Fruit fly (Drosophila melanogaster): Measurements from ENCODE around the gene AdamTS-B.
A peak's percentile ranks its signal among the peaks of the same experiment; 100 is the strongest.

Gene AdamTS-B

dm6 chrX:5746864-5747861 is 48.8 kb downstream of the AdamTS-B start, which contains the start of the genes IntS6 and Rtel1 (continued):
- TF ChIP-seq CoRest (tag; optimal IDR thresholded peaks at IDR 0.05): peak; percentile 94
- TF ChIP-seq Stat92E (GFP tag; optimal IDR thresholded peaks at IDR 0.05): peak in 1 of 3 experiments; percentile 38
- TF ChIP-seq Dll (GFP tag; IDR thresholded peaks at IDR 0.05; ENCODE audit: partially characterized antibody): 0 out of 4 replicates have a peak, but pooled peaks have one; percentile 24
- peak; percentile 66 for TF ChIP-seq Asciz (GFP tag; optimal IDR thresholded peaks at IDR 0.05)
- TF ChIP-seq CG4360 (GFP tag; IDR thresholded peaks at IDR 0.05): peak; percentile 74
- TF ChIP-seq CG1647 (GFP tag; optimal IDR thresholded peaks at IDR 0.05): peak; percentile 84
- TF ChIP-seq gce (GFP tag; IDR thresholded peaks at IDR 0.05): peak; percentile 76; the same call in 1 of the 3 replicates
- peak; percentile 52 for TF ChIP-seq CG2116 (GFP tag; optimal IDR thresholded peaks at IDR 0.05)
- TF ChIP-seq klu (GFP tag; IDR thresholded peaks at IDR 0.05): peak; percentile 86
- peak; percentile 72 for TF ChIP-seq danr (GFP tag; IDR thresholded peaks at IDR 0.05)
- peak; percentile 82 for TF ChIP-seq CG11247 (GFP tag; IDR thresholded peaks at IDR 0.05)
- peak; percentile 51 for TF ChIP-seq trh (GFP tag; optimal IDR thresholded peaks at IDR 0.05)
- TF ChIP-seq lola (GFP tag; optimal IDR thresholded peaks at IDR 0.05): peak in 1 of 3 experiments; percentile 82
- TF ChIP-seq CG10565 (GFP tag; optimal IDR thresholded peaks at IDR 0.05): peak; percentile 25
- TF ChIP-seq E2f1 (GFP tag; IDR thresholded peaks at IDR 0.05): peak; percentile 91
- peak; percentile 94 for TF ChIP-seq CG2678 (tag; optimal IDR thresholded peaks at IDR 0.05)
- TF ChIP-seq CG30403 (GFP tag; optimal IDR thresholded peaks at IDR 0.05): peak; percentile 94
- peak; percentile 61 for TF ChIP-seq sd (tag; optimal IDR thresholded peaks at IDR 0.05)
- peak; percentile 81 for TF ChIP-seq CG14050 (GFP tag; IDR thresholded peaks at IDR 0.05)
- TF ChIP-seq dpn (GFP tag; optimal IDR thresholded peaks at IDR 0.05): peak; percentile 91 to 92
- TF ChIP-seq Jarid2 (GFP tag; optimal IDR thresholded peaks at IDR 0.05): peak; percentile 47
- peak; percentile 72 for TF ChIP-seq tup (GFP tag; optimal IDR thresholded peaks at IDR 0.05)
- peak; percentile 70 for TF ChIP-seq CG8359 (GFP tag; optimal IDR thresholded peaks at IDR 0.05; ENCODE audit: borderline replicate concordance)
- TF ChIP-seq CG11504 (tag; optimal IDR thresholded peaks at IDR 0.05): peak; percentile 90
- TF ChIP-seq gt (GFP tag; IDR thresholded peaks at IDR 0.05): peak; percentile 61; the same call in 1 of the 2 replicates
- peak; percentile 3 for TF ChIP-seq CG14965 (GFP tag; optimal IDR thresholded peaks at IDR 0.05; ENCODE audit: borderline replicate concordance)
- peak; percentile 80 for TF ChIP-seq CG1529 (GFP tag; optimal IDR thresholded peaks at IDR 0.05)
- TF ChIP-seq ewg (GFP tag; optimal IDR thresholded peaks at IDR 0.05): peak; percentile 70
- TF ChIP-seq CG17385 (GFP tag; optimal IDR thresholded peaks at IDR 0.05): peak; percentile 95
- TF ChIP-seq Hsf (GFP tag; optimal IDR thresholded peaks at IDR 0.05): peak; percentile 93
- no peak; the same call in 2 of the 3 replicates for TF ChIP-seq knrl (GFP tag; IDR thresholded peaks at IDR 0.05; ENCODE audit: partially characterized antibody)
- no peak for TF ChIP-seq hkb (optimal IDR thresholded peaks at IDR 0.05)
- TF ChIP-seq hkb (GFP tag; IDR thresholded peaks at IDR 0.05): peak; percentile 88
- peak; percentile 94 for TF ChIP-seq dysf (GFP tag; IDR thresholded peaks at IDR 0.05)
- peak; percentile 66; the same call in 1 of the 2 replicates for TF ChIP-seq cas (GFP tag; IDR thresholded peaks at IDR 0.05)
- peak; percentile 91 for TF ChIP-seq CG13424 (tag; optimal IDR thresholded peaks at IDR 0.05)
- peak; percentile 88 for TF ChIP-seq Side (GFP tag; optimal IDR thresholded peaks at IDR 0.05)
- peak; percentile 82 for TF ChIP-seq CG9876 (GFP tag; optimal IDR thresholded peaks at IDR 0.05)
- peak; percentile 67 for TF ChIP-seq CG1024 (GFP tag; IDR thresholded peaks at IDR 0.05)
- TF ChIP-seq CG6689 (GFP tag; IDR thresholded peaks at IDR 0.05): peak; percentile 90
- TF ChIP-seq Scr (GFP tag; IDR thresholded peaks at IDR 0.05; ENCODE audit: partially characterized antibody): no peak; the same call in 1 of the 2 replicates
- peak; percentile 69 for TF ChIP-seq Lim3 (GFP tag; IDR thresholded peaks at IDR 0.05)
- TF ChIP-seq tna (GFP tag; IDR thresholded peaks at IDR 0.05; ENCODE audit: partially characterized antibody): no peak
- peak; percentile 90 for TF ChIP-seq ems (GFP tag; optimal IDR thresholded peaks at IDR 0.05)
- TF ChIP-seq fd3F (GFP tag; optimal IDR thresholded peaks at IDR 0.05): peak; percentile 87
- peak; percentile 89 for TF ChIP-seq maf-S (GFP tag; optimal IDR thresholded peaks at IDR 0.05)
- peak; percentile 72 for TF ChIP-seq Gsc (GFP tag; IDR thresholded peaks at IDR 0.05)
